Worm (Caenorhabditis elegans): Measurements from ENCODE around the gene kin-19.

- TF ChIP-seq flt-1 (GFP tag; IDR thresholded peaks at IDR 0.05) (no peak), tbx-37 (GFP tag; conservative IDR thresholded peaks at IDR 0.05) (no peak), aly-1 (tag; optimal IDR thresholded peaks at IDR 0.05) (no peak), ama-1 (optimal IDR thresholded peaks at IDR 0.05) (no peak), ceh-13 (GFP tag; optimal IDR thresholded peaks at IDR 0.05) (no peak), tra-4 (tag; optimal IDR thresholded peaks at IDR 0.05) (no peak), scrt-1 (GFP tag; IDR thresholded peaks at IDR 0.05) (no peak), F13C5.2 (tag; optimal IDR thresholded peaks at IDR 0.05) (no peak), ets-7 (tag; optimal IDR thresholded peaks at IDR 0.05) (no peak), ceh-36 (tag; optimal IDR thresholded peaks at IDR 0.05) (no peak), hmbx-1 (tag; optimal IDR thresholded peaks at IDR 0.05) (no peak)
Measured at ce11 chrIII:4115085-4115484, 28.6 kb upstream of the kin-19 start, which contains the start of gene unc-103.

Data from whole organism, early embryonic.